Fruit fly (Drosophila melanogaster): Measurements from ENCODE around the gene CG34132.

CG34132 gene

DNA sequence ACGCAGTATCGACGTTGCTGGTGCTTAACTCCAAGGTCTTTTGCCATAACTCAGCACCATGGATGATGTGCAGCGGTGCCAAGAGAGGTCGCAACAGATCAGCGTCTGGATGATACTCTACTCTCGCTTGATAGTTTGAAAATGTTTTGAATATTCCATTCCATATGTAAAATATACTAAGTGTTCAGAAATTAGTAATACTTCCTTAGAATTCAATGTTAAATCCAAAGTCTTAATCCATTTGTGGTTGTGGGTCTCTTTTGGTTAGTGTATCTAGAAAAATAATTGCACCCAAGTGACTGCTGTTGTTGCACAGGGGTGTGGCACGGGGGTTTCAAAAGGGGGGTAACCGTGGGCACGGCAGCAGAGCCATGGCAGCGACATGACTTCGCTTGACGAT is 13.8 kb downstream of the CG34132 start:
- TF ChIP-seq Drgx (GFP tag; IDR thresholded peaks at IDR 0.05) (peak; percentile 63), dysf (GFP tag; IDR thresholded peaks at IDR 0.05) (no peak), CG10654 (GFP tag; optimal IDR thresholded peaks at IDR 0.05) (no peak), inv (GFP tag; IDR thresholded peaks at IDR 0.05; ENCODE audit: partially characterized antibody) (no peak), CG15269 (tag; optimal IDR thresholded peaks at IDR 0.05) (no peak)

DNA sequence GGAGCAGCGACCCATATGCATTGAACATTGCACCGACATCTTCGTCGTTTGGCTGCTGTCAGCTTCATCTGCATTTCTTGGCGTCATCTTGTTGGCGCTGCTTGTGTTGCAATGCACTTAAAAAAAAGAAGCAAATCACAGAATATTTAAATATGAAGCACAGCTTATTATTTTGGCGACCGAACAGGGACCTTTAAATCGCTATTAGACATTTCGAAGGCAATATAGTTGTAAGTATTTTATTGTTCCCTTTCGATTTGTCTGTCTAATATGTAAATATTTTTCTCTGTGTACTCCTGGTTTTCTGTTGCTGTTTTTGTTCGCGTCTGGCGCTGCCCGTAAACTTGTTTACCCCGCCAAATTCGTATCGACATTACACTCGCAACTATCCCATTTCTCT is 14.6 kb downstream of the CG34132 start:
- no peak for TF ChIP-seq CG9797 (GFP tag; optimal IDR thresholded peaks at IDR 0.05)
- peak; percentile 63 for TF ChIP-seq lbe (GFP tag; optimal IDR thresholded peaks at IDR 0.05)
- no peak for TF ChIP-seq al (GFP tag; IDR thresholded peaks at IDR 0.05)
- no peak for TF ChIP-seq h (optimal IDR thresholded peaks at IDR 0.05)
- no peak for TF ChIP-seq CG31365 (tag; optimal IDR thresholded peaks at IDR 0.05)
- no peak for TF ChIP-seq CG5245 (GFP tag; optimal IDR thresholded peaks at IDR 0.05)
- TF ChIP-seq Hr3 (GFP tag; optimal IDR thresholded peaks at IDR 0.05) = no peak
- no peak for TF ChIP-seq Atf3 (GFP tag; optimal IDR thresholded peaks at IDR 0.05)
- 0 out of 3 replicates have a peak, but pooled peaks have one; percentile 30 for TF ChIP-seq ase (GFP tag; IDR thresholded peaks at IDR 0.05)
- TF ChIP-seq CG7963 (GFP tag; IDR thresholded peaks at IDR 0.05; ENCODE audit: partially characterized antibody) = no peak
- no peak for TF ChIP-seq kni (GFP tag; optimal IDR thresholded peaks at IDR 0.05)
- no peak for TF ChIP-seq CG8388 (GFP tag; optimal IDR thresholded peaks at IDR 0.05)
- TF ChIP-seq prd (optimal IDR thresholded peaks at IDR 0.05) = no peak
- TF ChIP-seq prd (GFP tag; IDR thresholded peaks at IDR 0.05) = peak; percentile 12; the same call in 1 of the 3 replicates
- no peak for TF ChIP-seq Sry-β (GFP tag; optimal IDR thresholded peaks at IDR 0.05)
- TF ChIP-seq B-H2 (GFP tag; optimal IDR thresholded peaks at IDR 0.05) = no peak
- TF ChIP-seq Drgx (GFP tag; IDR thresholded peaks at IDR 0.05) = peak; percentile 88
- TF ChIP-seq BtbVII (GFP tag; optimal IDR thresholded peaks at IDR 0.05) = no peak
- no peak for TF ChIP-seq HHEX (GFP tag; optimal IDR thresholded peaks at IDR 0.05)
- 0 out of 3 replicates have a peak, but pooled peaks have one; percentile 23 for TF ChIP-seq ci (GFP tag; IDR thresholded peaks at IDR 0.05)
- no peak for TF ChIP-seq Camta (GFP tag; optimal IDR thresholded peaks at IDR 0.05)
- TF ChIP-seq CG8281 (tag; optimal IDR thresholded peaks at IDR 0.05) = no peak
- TF ChIP-seq CG7786 (GFP tag; optimal IDR thresholded peaks at IDR 0.05) = no peak
- TF ChIP-seq CG9932 (GFP tag; IDR thresholded peaks at IDR 0.05) = no peak
- peak; percentile 70 for TF ChIP-seq sens (GFP tag)
- TF ChIP-seq CG17385 (GFP tag; optimal IDR thresholded peaks at IDR 0.05) = no peak
- TF ChIP-seq CG11504 (tag; optimal IDR thresholded peaks at IDR 0.05) = peak; percentile 29
- TF ChIP-seq jing (GFP tag; optimal IDR thresholded peaks at IDR 0.05) = no peak
- no peak for TF ChIP-seq CG10267 (tag; optimal IDR thresholded peaks at IDR 0.05)
- TF ChIP-seq tin (GFP tag; optimal IDR thresholded peaks at IDR 0.05) = no peak
- no peak for TF ChIP-seq cato (GFP tag; optimal IDR thresholded peaks at IDR 0.05; ENCODE audit: borderline replicate concordance)
- TF ChIP-seq onecut (GFP tag; IDR thresholded peaks at IDR 0.05) = no peak
- TF ChIP-seq tx (GFP tag; optimal IDR thresholded peaks at IDR 0.05) = no peak
- TF ChIP-seq slou (GFP tag; optimal IDR thresholded peaks at IDR 0.05) = no peak
- TF ChIP-seq CG11723 (GFP tag; optimal IDR thresholded peaks at IDR 0.05) = no peak
- no peak for TF ChIP-seq mirr (GFP tag; optimal IDR thresholded peaks at IDR 0.05)
- 0 out of 2 replicates have a peak, but pooled peaks have one; percentile 5 for TF ChIP-seq Rx (GFP tag; IDR thresholded peaks at IDR 0.05)
- TF ChIP-seq Ravus (GFP tag; IDR thresholded peaks at IDR 0.05) = no peak
- TF ChIP-seq HLHmδ (GFP tag; optimal IDR thresholded peaks at IDR 0.05) = no peak
- no peak for TF ChIP-seq C15 (GFP tag; IDR thresholded peaks at IDR 0.05)
- peak; percentile 13 for TF ChIP-seq gem (tag; optimal IDR thresholded peaks at IDR 0.05)
- no peak for TF ChIP-seq pzg (GFP tag; optimal IDR thresholded peaks at IDR 0.05)
- TF ChIP-seq Dip2 (GFP tag; IDR thresholded peaks at IDR 0.05) = no peak
- no peak for TF ChIP-seq gce (GFP tag; IDR thresholded peaks at IDR 0.05)
- TF ChIP-seq pita (GFP tag; optimal IDR thresholded peaks at IDR 0.05) = no peak
- no peak for TF ChIP-seq Blimp-1 (GFP tag; optimal IDR thresholded peaks at IDR 0.05)
- peak; percentile 48 for TF ChIP-seq dmrt99B (tag; optimal IDR thresholded peaks at IDR 0.05)

All from whole organism, embryonic.